Worm (Caenorhabditis elegans) whole organism, L3 larva: ENCODE measurements around the gene dmsr-3.

ENCODE experiments used
- ama-1 ChIP-seq: fragments of 150-350 bp; optimal IDR thresholded peaks from 2 replicates; lab custom pipeline; 2018
- elt-3 ChIP-seq, 3 experiments: fragments of 150-350 bp in 1 of 3; sonication (generic microtip) in 2 of 3; optimal IDR thresholded peaks; 2 replicates in 2 of 3; 4 replicates in 1 of 3; lab custom pipeline; 2014 to 2017; ENCODE audit warnings: missing biosample characterization in 3 of 3, missing genetic modification characterization in 3 of 3
- nhr-11 ChIP-seq: fragments of 150-350 bp; optimal IDR thresholded peaks from 2 replicates; lab custom pipeline; 2014; ENCODE audit warnings: missing biosample characterization, missing genetic modification characterization
- nhr-237 ChIP-seq: fragments of 150-350 bp; optimal IDR thresholded peaks from 2 replicates; lab custom pipeline; 2014; ENCODE audit warnings: missing biosample characterization, missing genetic modification characterization
- unc-62 ChIP-seq: fragments of 150-350 bp; sonication (generic microtip); optimal IDR thresholded peaks from 4 replicates; lab custom pipeline; 2014; ENCODE audit warnings: missing biosample characterization, missing genetic modification reagents, missing genetic modification characterization
- zag-1 ChIP-seq: fragments of 150-350 bp; optimal IDR thresholded peaks from 2 replicates; lab custom pipeline; 2014; ENCODE audit warnings: missing biosample characterization, missing genetic modification characterization
- ztf-11 ChIP-seq: fragments of 150-350 bp; optimal IDR thresholded peaks from 2 replicates; lab custom pipeline; 2014; ENCODE audit warnings: missing biosample characterization, missing genetic modification characterization

DNA sequence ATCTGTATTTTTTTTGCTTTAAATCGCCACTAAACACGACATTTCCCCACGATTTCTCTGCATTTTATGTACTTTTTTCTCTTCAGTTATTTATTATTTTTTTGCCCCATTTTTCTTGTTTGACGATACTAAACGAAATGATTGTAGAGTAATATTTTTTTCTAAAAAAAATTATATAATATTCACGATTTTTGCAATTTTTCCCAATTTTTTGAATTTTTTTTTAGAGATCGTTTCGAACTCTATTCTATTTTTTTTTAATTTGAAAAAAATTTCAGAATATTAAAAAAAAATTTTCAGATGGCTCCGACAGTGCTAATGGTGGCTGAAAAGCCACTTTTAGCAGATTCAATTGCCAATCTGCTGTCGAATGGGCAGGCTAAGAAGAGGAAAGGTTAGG is 33.5 kb upstream of the dmsr-3 start, which contains the start of gene Y48C3A.14:
- TF ChIP-seq zag-1 (tag; lab: Kevin White, UChicago) (no peak), nhr-11 (tag; lab: Kevin White, UChicago) (no peak), unc-62 (GFP tag; lab: Kevin White, UChicago) (no peak), ama-1 (no peak), nhr-237 (tag; lab: Kevin White, UChicago) (no peak), elt-3 (tag; optimal IDR thresholded peaks at IDR 0.05; lab: Kevin White, UChicago) (no peak), ztf-11 (tag; lab: Kevin White, UChicago) (no peak)
